Fruit fly (Drosophila melanogaster) whole organism, prepupa: Measurements from ENCODE around the gene CG15547.

ENCODE experiments used
- CG10631 ChIP-seq: fragments of 200-800 bp; sonication (Bioruptor generic); optimal IDR thresholded peaks from 2 replicates; lab custom pipeline; 2016; ENCODE audit warnings: missing biosample characterization, missing genetic modification characterization
- CG11294 ChIP-seq: fragments of 200-800 bp; sonication (Bioruptor generic); IDR thresholded peaks from 2 replicates; pipeline ENCODE4 v1.3.6; 2022; ENCODE audit warnings: missing biosample characterization, missing genetic modification characterization
- CG11762 ChIP-seq: fragments of 200-800 bp; sonication (Bioruptor generic); optimal IDR thresholded peaks from 3 replicates; lab custom pipeline; 2016; ENCODE audit warnings: missing biosample characterization, missing genetic modification characterization; ENCODE audit not compliant: insufficient read depth
- CG11902 ChIP-seq: fragments of 200-800 bp; sonication (Bioruptor generic); optimal IDR thresholded peaks from 3 replicates; lab custom pipeline; 2016; ENCODE audit warnings: missing biosample characterization, missing genetic modification characterization
- CG15336 ChIP-seq: fragments of 200-800 bp; sonication (Bioruptor generic); IDR thresholded peaks from 2 replicates; pipeline ENCODE4 v1.3.6; 2022; ENCODE audit warnings: missing biosample characterization, missing genetic modification characterization
- CG1621 ChIP-seq: fragments of 200-800 bp; sonication (Bioruptor generic); optimal IDR thresholded peaks from 3 replicates; lab custom pipeline; 2018; ENCODE audit warnings: missing biosample characterization, mild to moderate bottlenecking, missing genetic modification characterization
- CG16779 ChIP-seq: fragments of 200-800 bp; sonication (Bioruptor generic); optimal IDR thresholded peaks from 3 replicates; lab custom pipeline; 2017; ENCODE audit warnings: missing biosample characterization, mild to moderate bottlenecking, missing genetic modification characterization
- CG3032 ChIP-seq: fragments of 200-800 bp; optimal IDR thresholded peaks from 2 replicates; lab custom pipeline; 2019; ENCODE audit warnings: missing biosample characterization, mild to moderate bottlenecking, missing genetic modification characterization, moderate library complexity
- CG31627 ChIP-seq: fragments of 200-800 bp; sonication (Bioruptor generic); optimal IDR thresholded peaks from 3 replicates; lab custom pipeline; 2016; ENCODE audit warnings: missing biosample characterization, missing genetic modification characterization
- CG32006 ChIP-seq: fragments of 200-800 bp; sonication (Bioruptor generic); optimal IDR thresholded peaks from 3 replicates; lab custom pipeline; 2017; ENCODE audit warnings: missing biosample characterization, mild to moderate bottlenecking, missing genetic modification characterization
- CG3919 ChIP-seq: fragments of 200-800 bp; sonication (Bioruptor generic); optimal IDR thresholded peaks from 3 replicates; lab custom pipeline; 2016; ENCODE audit warnings: missing biosample characterization, missing genetic modification characterization
- CG4318 ChIP-seq: fragments of 200-800 bp; sonication (Bioruptor generic); optimal IDR thresholded peaks from 3 replicates; lab custom pipeline; 2017; ENCODE audit warnings: missing biosample characterization, mild to moderate bottlenecking, missing genetic modification characterization
- CG6163 ChIP-seq: fragments of 200-800 bp; sonication (Bioruptor generic); IDR thresholded peaks from 3 replicates; pipeline ENCODE4 v1.3.6; 2022; ENCODE audit warnings: missing biosample characterization, missing genetic modification characterization
- CG6276 ChIP-seq: fragments of 200-800 bp; sonication (Bioruptor generic); optimal IDR thresholded peaks from 2 replicates; lab custom pipeline; 2017; ENCODE audit warnings: missing biosample characterization, mild to moderate bottlenecking, missing genetic modification characterization
- CG6792 ChIP-seq: fragments of 200-800 bp; sonication (Bioruptor generic); optimal IDR thresholded peaks from 3 replicates; lab custom pipeline; 2016; ENCODE audit warnings: missing biosample characterization, missing genetic modification characterization
- CG6808 ChIP-seq: fragments of 200-800 bp; sonication (Bioruptor generic); optimal IDR thresholded peaks from 3 replicates; lab custom pipeline; 2017; ENCODE audit warnings: missing biosample characterization, missing genetic modification characterization, mild to moderate bottlenecking, moderate library complexity, missing genetic modification reagents
- CG6854 ChIP-seq: fragments of 200-800 bp; sonication (Bioruptor generic); optimal IDR thresholded peaks from 2 replicates; lab custom pipeline; 2017; ENCODE audit warnings: missing biosample characterization, mild to moderate bottlenecking, missing genetic modification characterization
- CG7368 ChIP-seq: fragments of 200-800 bp; sonication (Bioruptor generic); optimal IDR thresholded peaks from 3 replicates; lab custom pipeline; 2016; ENCODE audit warnings: missing biosample characterization, missing genetic modification characterization
- CG8119 ChIP-seq: fragments of 200-800 bp; sonication (Bioruptor generic); IDR thresholded peaks from 3 replicates; pipeline ENCODE4 v1.3.6; 2022; ENCODE audit warnings: missing biosample characterization, missing genetic modification characterization
- CG9139 ChIP-seq: fragments of 200-800 bp; sonication (Bioruptor generic); optimal IDR thresholded peaks from 3 replicates; lab custom pipeline; 2017; ENCODE audit warnings: missing biosample characterization, mild to moderate bottlenecking, missing genetic modification characterization
- Eip75B ChIP-seq: fragments of 200-800 bp; sonication (Bioruptor generic); optimal IDR thresholded peaks from 3 replicates; lab custom pipeline; 2016; ENCODE audit warnings: missing biosample characterization, missing genetic modification characterization
- Eip78C ChIP-seq: fragments of 200-800 bp; sonication (Bioruptor generic); peaks from one replicate; lab custom pipeline; 2016; ENCODE audit warnings: missing biosample characterization, missing genetic modification characterization
- Ets21C ChIP-seq: fragments of 200-800 bp; sonication (Bioruptor generic); optimal IDR thresholded peaks from 3 replicates; lab custom pipeline; 2016; ENCODE audit warnings: missing biosample characterization, missing genetic modification characterization
- Ets96B ChIP-seq: fragments of 200-800 bp; optimal IDR thresholded peaks from 2 replicates; lab custom pipeline; 2019; ENCODE audit warnings: missing biosample characterization, mild to moderate bottlenecking, missing genetic modification characterization, moderate library complexity
- Gug ChIP-seq: fragments of 200-800 bp; sonication (Bioruptor generic); IDR thresholded peaks from 2 replicates; pipeline ENCODE4 v1.3.6; 2022; ENCODE audit warnings: missing biosample characterization, missing genetic modification characterization
- Hr38 ChIP-seq: sonication (Bioruptor generic); optimal IDR thresholded peaks from 2 replicates; lab custom pipeline; 2016; ENCODE audit warnings: missing biosample characterization, missing genetic modification characterization
- Hr39 ChIP-seq: fragments of 200-800 bp; sonication (Bioruptor generic); optimal IDR thresholded peaks from 2 replicates; lab custom pipeline; 2016; ENCODE audit warnings: missing biosample characterization, missing genetic modification characterization
- Hr4 ChIP-seq: fragments of 200-800 bp; sonication (Bioruptor generic); optimal IDR thresholded peaks from 3 replicates; lab custom pipeline; 2016; ENCODE audit warnings: missing biosample characterization, missing genetic modification characterization
- Lpt ChIP-seq: fragments of 200-800 bp; sonication (Bioruptor generic); optimal IDR thresholded peaks from 3 replicates; lab custom pipeline; 2016; ENCODE audit warnings: missing biosample characterization, missing genetic modification characterization
- Met ChIP-seq: fragments of 200-800 bp; sonication (Bioruptor generic); optimal IDR thresholded peaks from 3 replicates; lab custom pipeline; 2016; ENCODE audit warnings: missing biosample characterization, missing genetic modification characterization
- OdsH ChIP-seq: fragments of 200-800 bp; sonication (Bioruptor generic); optimal IDR thresholded peaks from 3 replicates; lab custom pipeline; 2016; ENCODE audit warnings: missing biosample characterization, missing genetic modification characterization
- Smox ChIP-seq: fragments of 200-800 bp; sonication (Bioruptor generic); optimal IDR thresholded peaks from 3 replicates; lab custom pipeline; 2016; ENCODE audit warnings: missing biosample characterization, missing genetic modification characterization
- Sox102F ChIP-seq: fragments of 200-800 bp; sonication (Bioruptor generic); optimal IDR thresholded peaks from 2 replicates; lab custom pipeline; 2016; ENCODE audit warnings: missing biosample characterization, mild to moderate bottlenecking, missing genetic modification characterization
- Sox14 ChIP-seq: fragments of 200-800 bp; sonication (Bioruptor generic); optimal IDR thresholded peaks from 3 replicates; lab custom pipeline; 2016; ENCODE audit warnings: missing biosample characterization, missing genetic modification characterization
- Sox15 ChIP-seq: fragments of 200-800 bp; sonication (Bioruptor generic); optimal IDR thresholded peaks from 3 replicates; lab custom pipeline; 2016; ENCODE audit warnings: missing biosample characterization, missing genetic modification characterization
- achi ChIP-seq: fragments of 200-800 bp; sonication (Bioruptor generic); optimal IDR thresholded peaks from 3 replicates; lab custom pipeline; 2016; ENCODE audit warnings: missing biosample characterization, missing genetic modification characterization
- acj6 ChIP-seq: fragments of 200-800 bp; sonication (Bioruptor generic); optimal IDR thresholded peaks from 3 replicates; lab custom pipeline; 2016; ENCODE audit warnings: missing biosample characterization, missing genetic modification characterization
- cyc ChIP-seq: fragments of 200-800 bp; sonication (Bioruptor generic); optimal IDR thresholded peaks from 3 replicates; lab custom pipeline; 2016; ENCODE audit warnings: missing biosample characterization, missing genetic modification characterization
- dac ChIP-seq: fragments of 200-800 bp; sonication (Bioruptor generic); optimal IDR thresholded peaks from 2 replicates; lab custom pipeline; 2017; ENCODE audit warnings: missing biosample characterization, mild to moderate bottlenecking, missing genetic modification characterization
- dsx ChIP-seq: fragments of 200-800 bp; optimal IDR thresholded peaks from 3 replicates; lab custom pipeline; 2019; ENCODE audit warnings: missing biosample characterization, mild to moderate bottlenecking, missing genetic modification characterization, moderate library complexity; ENCODE audit not compliant: poor library complexity, severe bottlenecking
- eg ChIP-seq: fragments of 200-800 bp; sonication (Bioruptor generic); IDR thresholded peaks from 3 replicates; pipeline ENCODE4 v1.3.6; 2022; ENCODE audit warnings: missing biosample characterization, missing genetic modification characterization
- esn ChIP-seq: fragments of 200-800 bp; sonication (Bioruptor generic); optimal IDR thresholded peaks from 2 replicates; lab custom pipeline; 2016; ENCODE audit warnings: missing biosample characterization, mild to moderate bottlenecking, missing genetic modification characterization, moderate library complexity
- fd59A ChIP-seq: fragments of 200-800 bp; sonication (Bioruptor generic); optimal IDR thresholded peaks from 2 replicates; lab custom pipeline; 2017; ENCODE audit warnings: missing biosample characterization, mild to moderate bottlenecking, missing genetic modification characterization, missing genetic modification reagents
- fd85E ChIP-seq: fragments of 200-800 bp; sonication (Bioruptor generic); optimal IDR thresholded peaks from 3 replicates; lab custom pipeline; 2016; ENCODE audit warnings: missing biosample characterization, missing genetic modification characterization
- fkh ChIP-seq: fragments of 200-800 bp; sonication (Bioruptor generic); optimal IDR thresholded peaks from 3 replicates; lab custom pipeline; 2017; ENCODE audit warnings: missing biosample characterization, mild to moderate bottlenecking, missing genetic modification characterization, moderate library complexity
- lz ChIP-seq: fragments of 200-800 bp; sonication (Bioruptor generic); optimal IDR thresholded peaks from 3 replicates; lab custom pipeline; 2016; ENCODE audit warnings: missing biosample characterization, missing genetic modification characterization
- net ChIP-seq: fragments of 200-800 bp; sonication (Bioruptor generic); optimal IDR thresholded peaks from 3 replicates; lab custom pipeline; 2016; ENCODE audit warnings: missing biosample characterization, missing genetic modification characterization
- pdm3 ChIP-seq: fragments of 200-800 bp; sonication (Bioruptor generic); optimal IDR thresholded peaks from 3 replicates; lab custom pipeline; 2016; ENCODE audit warnings: missing biosample characterization, missing genetic modification characterization
- spab ChIP-seq: fragments of 200-800 bp; sonication (Bioruptor generic); optimal IDR thresholded peaks from 2 replicates; lab custom pipeline; 2017; ENCODE audit warnings: missing biosample characterization, mild to moderate bottlenecking, missing genetic modification characterization, missing genetic modification reagents
- ss ChIP-seq, 2 experiments: fragments of 200-800 bp; sonication (Bioruptor generic); optimal IDR thresholded peaks; 2 replicates in 1 of 2; 3 replicates in 1 of 2; lab custom pipeline; 2017 to 2018; ENCODE audit warnings: mild to moderate bottlenecking in 2 of 2, missing biosample characterization in 2 of 2, missing genetic modification characterization in 2 of 2, moderate library complexity in 1 of 2
- svp ChIP-seq: fragments of 200-800 bp; sonication (Bioruptor generic); peaks from one replicate; lab custom pipeline; 2016; ENCODE audit warnings: missing biosample characterization, missing genetic modification characterization
- topi ChIP-seq: fragments of 200-800 bp; sonication (Bioruptor generic); optimal IDR thresholded peaks from 3 replicates; lab custom pipeline; 2016; ENCODE audit warnings: missing biosample characterization, missing genetic modification characterization
- vri ChIP-seq: fragments of 200-800 bp; sonication (Bioruptor generic); optimal IDR thresholded peaks from 3 replicates; lab custom pipeline; 2016; ENCODE audit warnings: missing biosample characterization, mild to moderate bottlenecking, missing genetic modification characterization

Gene CG15547

DNA sequence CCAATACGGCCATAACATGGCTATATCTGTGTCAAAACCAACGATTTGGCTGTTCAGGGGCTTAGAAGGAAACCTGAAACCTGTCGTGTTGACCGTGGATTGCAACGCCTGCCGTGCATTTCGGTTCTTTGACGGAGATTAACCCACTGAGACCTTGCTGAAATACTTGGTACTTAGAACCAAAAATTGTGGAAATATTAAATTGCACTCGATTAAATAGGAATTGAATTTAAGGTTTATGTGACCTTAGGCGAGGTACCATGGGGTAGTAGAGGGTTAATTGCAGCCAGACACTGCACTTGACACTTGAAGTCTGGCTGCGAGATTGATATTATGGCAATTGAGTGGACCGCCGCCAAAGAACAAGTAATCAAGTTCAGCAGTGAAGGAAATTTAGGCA lies 6.7 kb upstream of the CG15547 start:
- TF ChIP-seq Sox14 (GFP tag; lab: Kevin White, UChicago) = peak; percentile 21
- TF ChIP-seq CG32006 = no peak
- peak; percentile 37 for TF ChIP-seq pdm3 (GFP tag; lab: Kevin White, UChicago)
- TF ChIP-seq CG16779 (tag; lab: Kevin White, UChicago) = no peak
- no peak for TF ChIP-seq CG9139 (GFP tag; lab: Kevin White, UChicago)
- TF ChIP-seq Sox15 (GFP tag; lab: Kevin White, UChicago) = peak; percentile 11
- TF ChIP-seq CG3032 = no peak
- TF ChIP-seq Sox102F (GFP tag; lab: Kevin White, UChicago) = peak; percentile 14
- peak; percentile 75 for TF ChIP-seq eg
- TF ChIP-seq Eip78C (GFP tag; lab: Kevin White, UChicago) = peak; percentile 72
- TF ChIP-seq vri = no peak
- TF ChIP-seq Smox (GFP tag; lab: Kevin White, UChicago) = peak; percentile 19
- peak; percentile 24 for TF ChIP-seq Met
- peak; percentile 47 for TF ChIP-seq Hr39 (GFP tag; lab: Kevin White, UChicago)
- TF ChIP-seq CG1621 (tag; lab: Kevin White, UChicago) = no peak
- peak; percentile 13 for TF ChIP-seq cyc
- peak; percentile 69 for TF ChIP-seq CG11294
- TF ChIP-seq Eip75B (GFP tag; lab: Kevin White, UChicago) = no peak
- no peak for TF ChIP-seq dsx
- TF ChIP-seq Ets96B (tag; lab: Kevin White, UChicago) = no peak
- no peak for TF ChIP-seq Lpt (GFP tag; lab: Kevin White, UChicago)
- TF ChIP-seq CG3919 = peak; percentile 51
- no peak for TF ChIP-seq CG11762 (GFP tag; lab: Kevin White, UChicago)
- peak; percentile 70 for TF ChIP-seq CG15336 (GFP tag; lab: Robert Waterston, UW)
- TF ChIP-seq CG7368 (GFP tag; lab: Kevin White, UChicago) = no peak
- TF ChIP-seq fkh (GFP tag; lab: Kevin White, UChicago) = no peak
- no peak for TF ChIP-seq CG8119 (GFP tag; lab: Robert Waterston, UW)
- TF ChIP-seq achi (GFP tag; lab: Kevin White, UChicago) = peak; percentile 32
- no peak for TF ChIP-seq Hr4 (GFP tag; lab: Kevin White, UChicago)
- peak; percentile 64 for TF ChIP-seq CG6163
- peak; percentile 23 for TF ChIP-seq acj6
- no peak for TF ChIP-seq spab (GFP tag; lab: Kevin White, UChicago)
- no peak for TF ChIP-seq CG11902 (GFP tag; lab: Kevin White, UChicago)
- no peak for TF ChIP-seq Ets21C
- TF ChIP-seq CG31627 = peak; percentile 34
- no peak for TF ChIP-seq CG6276 (GFP tag; lab: Kevin White, UChicago)
- no peak for TF ChIP-seq dac (GFP tag; lab: Kevin White, UChicago)
- TF ChIP-seq net (GFP tag; lab: Kevin White, UChicago) = no peak
- peak; percentile 23 for TF ChIP-seq OdsH
- no peak for TF ChIP-seq CG6854 (GFP tag; lab: Kevin White, UChicago)
- TF ChIP-seq fd59A (GFP tag; lab: Kevin White, UChicago) = no peak
- TF ChIP-seq CG6792 (GFP tag; lab: Kevin White, UChicago) = peak; percentile 29
- no peak for TF ChIP-seq CG4318 (GFP tag; lab: Kevin White, UChicago)
- TF ChIP-seq lz = peak; percentile 17
- no peak for TF ChIP-seq ss (GFP tag; optimal IDR thresholded peaks at IDR 0.05; lab: Kevin White, UChicago)
- TF ChIP-seq CG6808 = no peak
- peak; percentile 38 for TF ChIP-seq topi (GFP tag; lab: Kevin White, UChicago)
- no peak for TF ChIP-seq fd85E (GFP tag; lab: Kevin White, UChicago)
- TF ChIP-seq Hr38 (GFP tag; lab: Kevin White, UChicago) = no peak
- TF ChIP-seq Gug (GFP tag; lab: Robert Waterston, UW) = no peak; the same call in 1 of the 2 replicates
- no peak for TF ChIP-seq esn (GFP tag; lab: Kevin White, UChicago)
- TF ChIP-seq svp = peak; percentile 44
- TF ChIP-seq CG10631 = peak; percentile 18
